Fruit fly (Drosophila melanogaster): Measurements from ENCODE around the gene egh.
A peak's percentile ranks its signal among the peaks of the same experiment; 100 is the strongest.

DNA sequence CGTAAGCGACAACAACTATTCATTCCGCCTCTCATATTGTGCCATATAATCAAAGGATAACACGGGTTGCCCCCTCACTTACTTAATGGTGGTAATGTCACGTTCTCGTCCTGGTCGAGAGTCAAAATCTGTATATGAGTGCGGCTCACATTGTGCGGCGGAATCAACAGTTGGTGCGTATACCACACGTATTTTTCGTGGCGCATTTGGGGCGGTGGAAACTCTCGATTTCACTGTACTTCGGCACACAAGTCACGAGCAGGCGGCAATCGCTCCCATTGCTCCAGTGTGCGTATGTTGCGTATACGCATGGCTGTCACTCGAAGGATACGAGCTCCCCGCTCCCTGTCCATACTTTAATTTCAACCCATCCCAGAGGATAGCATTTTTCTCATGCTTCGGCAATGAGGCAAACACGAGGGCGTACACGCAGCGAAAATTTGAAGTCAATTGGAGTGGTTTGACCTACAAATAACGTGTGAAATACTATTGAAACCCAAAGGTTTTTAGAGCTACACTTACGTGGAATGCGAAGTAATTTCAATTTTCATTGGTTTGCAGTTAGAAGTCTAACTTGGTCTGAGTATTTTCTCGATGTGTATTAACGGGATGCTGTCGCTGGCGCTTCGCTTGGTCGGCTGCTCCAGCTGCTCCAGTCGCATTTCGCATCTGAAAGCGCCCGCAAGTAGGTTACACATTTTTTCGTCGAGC, 6.4 kb upstream of the egh start:
- TF ChIP-seq fd85E (GFP tag; optimal IDR thresholded peaks at IDR 0.05) (no peak), vri (GFP tag; optimal IDR thresholded peaks at IDR 0.05) (no peak), Sox102F (GFP tag; optimal IDR thresholded peaks at IDR 0.05) (no peak), ss (GFP tag; optimal IDR thresholded peaks at IDR 0.05) (no peak), CG10669 (GFP tag; optimal IDR thresholded peaks at IDR 0.05) (peak; percentile 5), CG6792 (GFP tag; optimal IDR thresholded peaks at IDR 0.05) (no peak), Sox14 (GFP tag; optimal IDR thresholded peaks at IDR 0.05) (no peak), OdsH (GFP tag; optimal IDR thresholded peaks at IDR 0.05) (peak; percentile 45), Hr38 (GFP tag; optimal IDR thresholded peaks at IDR 0.05) (no peak)
